Worm (Caenorhabditis elegans) whole organism, L4 larva: Measurements from ENCODE around the gene gbb-1.
A peak's percentile ranks its signal among the peaks of the same experiment; 100 is the strongest.

Experiments
- F10B5.3 ChIP-seq: sonication (generic microtip); optimal IDR thresholded peaks from 2 replicates; lab custom pipeline; 2016; ENCODE audit warnings: mild to moderate bottlenecking, missing genetic modification characterization, missing compliant biosample characterization
- F37D6.2 ChIP-seq: sonication (generic microtip); optimal IDR thresholded peaks from 2 replicates; lab custom pipeline; 2016; ENCODE audit warnings: mild to moderate bottlenecking, missing genetic modification characterization, missing compliant biosample characterization
- T20F7.1 ChIP-seq: fragments of 200-800 bp; sonication (Bioruptor generic); optimal IDR thresholded peaks from 2 replicates; lab custom pipeline; 2018; ENCODE audit warnings: mild to moderate bottlenecking, missing genetic modification characterization, missing compliant biosample characterization
- T26A8.4 ChIP-seq: fragments of 200-800 bp; sonication (Bioruptor generic); IDR thresholded peaks from 2 replicates; pipeline ENCODE4 v1.3.6; 2022; ENCODE audit warnings: missing genetic modification characterization, missing compliant biosample characterization
- Y105C5A.15 ChIP-seq: fragments of 200-800 bp; sonication (Bioruptor generic); IDR thresholded peaks from 2 replicates; pipeline ENCODE4 v1.3.6; 2022; ENCODE audit warnings: missing genetic modification characterization, missing compliant biosample characterization
- Y48G9A.11 ChIP-seq: fragments of 200-800 bp; sonication (Bioruptor generic); IDR thresholded peaks from 2 replicates; pipeline ENCODE4 v1.3.6; 2022; ENCODE audit warnings: missing genetic modification reagents, missing genetic modification characterization, missing compliant biosample characterization
- aha-1 ChIP-seq: fragments of 150-350 bp; peaks from one replicate; lab custom pipeline; 2014; ENCODE audit warnings: missing biosample characterization, missing genetic modification characterization
- arid-1 ChIP-seq: fragments of 200-800 bp; sonication (Bioruptor generic); conservative IDR thresholded peaks from 2 replicates; pipeline ENCODE4 v1.3.6; 2022; ENCODE audit warnings: missing genetic modification reagents, missing genetic modification characterization, missing compliant biosample characterization
- attf-4 ChIP-seq: sonication (generic microtip); optimal IDR thresholded peaks from 3 replicates; lab custom pipeline; 2017; ENCODE audit warnings: missing biosample characterization, missing genetic modification characterization
- ceh-20 ChIP-seq: fragments of 200-800 bp; sonication (Bioruptor generic); IDR thresholded peaks from 2 replicates; pipeline ENCODE4 v1.3.6; 2022; ENCODE audit warnings: missing genetic modification reagents, missing genetic modification characterization, missing compliant biosample characterization
- ceh-28 ChIP-seq: fragments of 150-350 bp; optimal IDR thresholded peaks from 2 replicates; lab custom pipeline; 2014; ENCODE audit warnings: missing biosample characterization, missing genetic modification reagents, missing genetic modification characterization
- ces-1 ChIP-seq: fragments of 150-350 bp; sonication (generic microtip); optimal IDR thresholded peaks from 4 replicates; lab custom pipeline; 2014; ENCODE audit warnings: missing biosample characterization, missing genetic modification reagents, missing genetic modification characterization
- daf-12 ChIP-seq: fragments of 150-350 bp; optimal IDR thresholded peaks from 2 replicates; lab custom pipeline; 2014; ENCODE audit warnings: missing biosample characterization, missing genetic modification reagents, missing genetic modification characterization
- daf-19 ChIP-seq: fragments of 200-800 bp; sonication (Bioruptor generic); conservative IDR thresholded peaks from 2 replicates; pipeline ENCODE4 v1.3.6; 2022; ENCODE audit warnings: missing genetic modification characterization, missing compliant biosample characterization
- dmd-9 ChIP-seq: fragments of 200-800 bp; sonication (Bioruptor generic); IDR thresholded peaks from 2 replicates; pipeline ENCODE4 v1.3.6; 2022; ENCODE audit warnings: missing genetic modification reagents, missing genetic modification characterization, missing compliant biosample characterization
- dve-1 ChIP-seq: sonication (generic microtip); optimal IDR thresholded peaks from 2 replicates; lab custom pipeline; 2017; ENCODE audit warnings: antibody characterized with exemption, mild to moderate bottlenecking, missing genetic modification characterization, missing compliant biosample characterization; ENCODE audit not compliant: insufficient read depth
- fkh-10 ChIP-seq: fragments of 150-350 bp; optimal IDR thresholded peaks from 2 replicates; lab custom pipeline; 2014; ENCODE audit warnings: missing biosample characterization, missing genetic modification reagents, missing genetic modification characterization
- hlh-30 ChIP-seq: sonication (generic microtip); optimal IDR thresholded peaks from 2 replicates; lab custom pipeline; 2017; ENCODE audit warnings: antibody characterized with exemption, mild to moderate bottlenecking, missing genetic modification characterization, missing compliant biosample characterization; ENCODE audit not compliant: insufficient read depth
- hmg-1.1 ChIP-seq: fragments of 200-800 bp; sonication (Bioruptor generic); IDR thresholded peaks from 2 replicates; pipeline ENCODE4 v1.3.6; 2022; ENCODE audit warnings: missing genetic modification reagents, missing genetic modification characterization, missing compliant biosample characterization
- jun-1 ChIP-seq: fragments of 150-350 bp; optimal IDR thresholded peaks from 2 replicates; lab custom pipeline; 2014; ENCODE audit warnings: missing biosample characterization, missing genetic modification reagents, missing genetic modification characterization
- lin-1 ChIP-seq: fragments of 200-800 bp; sonication (Bioruptor generic); IDR thresholded peaks from 2 replicates; pipeline ENCODE4 v1.3.6; 2022; ENCODE audit warnings: missing genetic modification reagents, missing genetic modification characterization, missing compliant biosample characterization
- lin-38 ChIP-seq: fragments of 200-800 bp; sonication (Bioruptor generic); IDR thresholded peaks from 2 replicates; pipeline ENCODE4 v1.3.6; 2022; ENCODE audit warnings: missing genetic modification reagents, missing genetic modification characterization, missing compliant biosample characterization
- madf-5 ChIP-seq, 2 experiments: fragments of 200-800 bp; sonication (Bioruptor generic); IDR thresholded peaks; 2 replicates each; pipeline ENCODE4 v1.3.6; 2022; ENCODE audit warnings: missing compliant biosample characterization in 2 of 2, missing genetic modification characterization in 2 of 2
- mdl-1 ChIP-seq, 2 experiments: fragments of 150-350 bp in 1 of 2; sonication (generic microtip) in 1 of 2; optimal IDR thresholded peaks; 2 replicates each; lab custom pipeline; 2014 to 2017; ENCODE audit warnings: missing biosample characterization in 2 of 2, missing genetic modification characterization in 2 of 2
- mep-1 ChIP-seq: fragments of 150-350 bp; sonication (generic microtip); optimal IDR thresholded peaks from 3 replicates; lab custom pipeline; 2014; ENCODE audit warnings: missing biosample characterization, missing genetic modification characterization
- mxl-2 ChIP-seq: fragments of 200-800 bp; sonication (Bioruptor generic); conservative IDR thresholded peaks from 2 replicates; pipeline ENCODE4 v1.3.6; 2022; ENCODE audit warnings: missing genetic modification reagents, missing genetic modification characterization, missing compliant biosample characterization
- nhr-10 ChIP-seq: fragments of 150-350 bp; optimal IDR thresholded peaks from 2 replicates; lab custom pipeline; 2014; ENCODE audit warnings: missing biosample characterization, missing genetic modification characterization
- nhr-11 ChIP-seq: fragments of 150-350 bp; optimal IDR thresholded peaks from 2 replicates; lab custom pipeline; 2014; ENCODE audit warnings: missing biosample characterization, missing genetic modification characterization
- nhr-237 ChIP-seq: sonication (generic microtip); optimal IDR thresholded peaks from 2 replicates; lab custom pipeline; 2017; ENCODE audit warnings: missing biosample characterization, missing genetic modification characterization
- nhr-25 ChIP-seq: sonication (generic microtip); optimal IDR thresholded peaks from 2 replicates; lab custom pipeline; 2017; ENCODE audit warnings: missing genetic modification characterization, mild to moderate bottlenecking, missing compliant biosample characterization, antibody characterized with exemption, moderate library complexity, borderline replicate concordance; ENCODE audit not compliant: insufficient read depth
- nhr-28 ChIP-seq: fragments of 150-350 bp; optimal IDR thresholded peaks from 2 replicates; lab custom pipeline; 2014; ENCODE audit warnings: missing biosample characterization, missing genetic modification characterization
- nhr-41 ChIP-seq: fragments of 200-800 bp; sonication (Bioruptor generic); IDR thresholded peaks from 2 replicates; pipeline ENCODE4 v1.3.6; 2022; ENCODE audit warnings: missing genetic modification reagents, missing genetic modification characterization, missing compliant biosample characterization
- nhr-42 ChIP-seq: fragments of 200-800 bp; sonication (Bioruptor generic); IDR thresholded peaks from 2 replicates; pipeline ENCODE4 v1.3.6; 2022; ENCODE audit warnings: missing genetic modification characterization, missing compliant biosample characterization
- nhr-48 ChIP-seq: sonication (generic microtip); optimal IDR thresholded peaks from 2 replicates; lab custom pipeline; 2016; ENCODE audit warnings: mild to moderate bottlenecking, missing genetic modification characterization, missing compliant biosample characterization
- nhr-76 ChIP-seq: fragments of 150-350 bp; optimal IDR thresholded peaks from 2 replicates; lab custom pipeline; 2014; ENCODE audit warnings: missing biosample characterization, missing genetic modification characterization
- pha-4 ChIP-seq, 2 experiments: fragments of 150-350 bp in 1 of 2; fragments of 200-800 bp in 1 of 2; sonication (Bioruptor generic) in 1 of 2; IDR thresholded peaks in 1 of 2; optimal IDR thresholded peaks in 1 of 2; 2 replicates each; pipeline versions ENCODE4 v1.3.6 to Lab custom; 2014 to 2022; ENCODE audit warnings: missing genetic modification characterization in 2 of 2, missing genetic modification reagents in 2 of 2, missing biosample characterization in 1 of 2, missing compliant biosample characterization in 1 of 2
- pqm-1 ChIP-seq: sonication (generic microtip); optimal IDR thresholded peaks from 2 replicates; lab custom pipeline; 2017; ENCODE audit warnings: missing biosample characterization, missing genetic modification characterization
- rbr-2 ChIP-seq: sonication (generic microtip); optimal IDR thresholded peaks from 2 replicates; lab custom pipeline; 2016; ENCODE audit warnings: missing genotype, missing genetic modification characterization, missing compliant biosample characterization
- saeg-2 ChIP-seq: fragments of 200-800 bp; sonication (Bioruptor generic); IDR thresholded peaks from 2 replicates; pipeline ENCODE4 v1.3.6; 2022; ENCODE audit warnings: missing genetic modification reagents, missing genetic modification characterization, missing compliant biosample characterization
- sdz-12 ChIP-seq: fragments of 200-800 bp; sonication (Bioruptor generic); optimal IDR thresholded peaks from 2 replicates; lab custom pipeline; 2018; ENCODE audit warnings: mild to moderate bottlenecking, missing genetic modification characterization, missing compliant biosample characterization
- set-16 ChIP-seq: fragments of 200-800 bp; sonication (Bioruptor generic); IDR thresholded peaks from 2 replicates; pipeline ENCODE4 v1.3.6; 2022; ENCODE audit warnings: missing genetic modification reagents, missing genetic modification characterization, missing compliant biosample characterization
- skn-1 ChIP-seq: fragments of 150-350 bp; optimal IDR thresholded peaks from 2 replicates; lab custom pipeline; 2014; ENCODE audit warnings: missing biosample characterization, missing genetic modification characterization
- snpc-1.2 ChIP-seq: fragments of 200-800 bp; sonication (Bioruptor generic); IDR thresholded peaks from 2 replicates; pipeline ENCODE4 v1.3.6; 2022; ENCODE audit warnings: missing genetic modification reagents, missing genetic modification characterization, missing compliant biosample characterization
- snpc-4 ChIP-seq: fragments of 150-350 bp; optimal IDR thresholded peaks from 2 replicates; lab custom pipeline; 2014; ENCODE audit warnings: missing biosample characterization, missing genetic modification characterization
- spr-1 ChIP-seq: sonication (generic microtip); optimal IDR thresholded peaks from 2 replicates; lab custom pipeline; 2016; ENCODE audit warnings: mild to moderate bottlenecking, missing genetic modification characterization, missing compliant biosample characterization
- spr-3 ChIP-seq: fragments of 200-800 bp; sonication (Bioruptor generic); optimal IDR thresholded peaks from 2 replicates; lab custom pipeline; 2018; ENCODE audit warnings: mild to moderate bottlenecking, missing genetic modification characterization, missing compliant biosample characterization
- unc-130 ChIP-seq: sonication (generic microtip); optimal IDR thresholded peaks from 2 replicates; lab custom pipeline; 2016; ENCODE audit warnings: missing genetic modification reagents, missing genetic modification characterization, missing compliant biosample characterization
- zag-1 ChIP-seq: fragments of 150-350 bp; optimal IDR thresholded peaks from 2 replicates; lab custom pipeline; 2014; ENCODE audit warnings: missing biosample characterization, missing genetic modification characterization
- zip-11 ChIP-seq: fragments of 200-800 bp; sonication (Bioruptor generic); IDR thresholded peaks from 2 replicates; pipeline ENCODE4 v1.3.6; 2022; ENCODE audit warnings: missing genetic modification characterization, missing compliant biosample characterization
- zip-2 ChIP-seq: fragments of 150-350 bp; optimal IDR thresholded peaks from 2 replicates; lab custom pipeline; 2014; ENCODE audit warnings: missing biosample characterization, missing genetic modification characterization
- ztf-7 ChIP-seq: fragments of 150-350 bp; optimal IDR thresholded peaks from 2 replicates; lab custom pipeline; 2014; ENCODE audit warnings: missing biosample characterization, missing genetic modification characterization

gbb-1 gene

ce11 chrX:2971542-2971988, 13.8 kb downstream of the gbb-1 start (continued):
- TF ChIP-seq madf-5 (GFP tag; IDR thresholded peaks at IDR 0.05; lab: Robert Waterston, UW) = peak in 1 of 2 experiments; percentile 49; a peak in 1 of 4 replicates
- peak; percentile 99 for TF ChIP-seq aha-1 (tag; lab: Kevin White, UChicago)
- TF ChIP-seq spr-3 = peak; percentile 3
- TF ChIP-seq ceh-20 (GFP tag; lab: Robert Waterston, UW) = peak; percentile 95
- TF ChIP-seq T26A8.4 (GFP tag; lab: Robert Waterston, UW) = peak; percentile 70
- TF ChIP-seq daf-12 (tag; lab: Kevin White, UChicago) = no peak
- TF ChIP-seq nhr-237 (tag; lab: Kevin White, UChicago) = no peak
- peak; percentile 93 for TF ChIP-seq set-16 (GFP tag; lab: Robert Waterston, UW)
- peak; percentile 76 for TF ChIP-seq hmg-1.1 (GFP tag; lab: Robert Waterston, UW)
- TF ChIP-seq nhr-25 (tag; lab: Kevin White, UChicago) = no peak
- 0 out of 2 replicates have a peak, but pooled peaks have one; percentile 50 for TF ChIP-seq nhr-41 (GFP tag; lab: Robert Waterston, UW)
- peak; percentile 74; the same call in 1 of the 2 replicates for TF ChIP-seq lin-1 (GFP tag; lab: Robert Waterston, UW)
- no peak for TF ChIP-seq attf-4 (tag; lab: Kevin White, UChicago)
- TF ChIP-seq F37D6.2 (tag; lab: Kevin White, UChicago) = peak; percentile 58
- peak; percentile 78; the same call in 1 of the 2 replicates for TF ChIP-seq pha-4 (GFP tag; IDR thresholded peaks at IDR 0.05; lab: Robert Waterston, UW)
- TF ChIP-seq pha-4 (tag; optimal IDR thresholded peaks at IDR 0.05; lab: Kevin White, UChicago) = no peak
- no peak for TF ChIP-seq skn-1 (tag; lab: Kevin White, UChicago)
- no peak for TF ChIP-seq saeg-2
- peak; percentile 63 for TF ChIP-seq jun-1 (tag; lab: Kevin White, UChicago)
- no peak for TF ChIP-seq daf-19 (GFP tag; lab: Robert Waterston, UW)
- TF ChIP-seq zip-11 = no peak
- no peak for TF ChIP-seq Y48G9A.11 (GFP tag; lab: Robert Waterston, UW)
- 0 out of 2 replicates have a peak, but pooled peaks have one; percentile 64 for TF ChIP-seq Y105C5A.15 (GFP tag; lab: Robert Waterston, UW)
- TF ChIP-seq ceh-28 = peak; percentile 73
- TF ChIP-seq spr-1 = peak; percentile 34
- TF ChIP-seq ztf-7 (tag; lab: Kevin White, UChicago) = no peak
- peak; percentile 81 for TF ChIP-seq mep-1 (tag; lab: Kevin White, UChicago)
- TF ChIP-seq arid-1 (GFP tag; lab: Robert Waterston, UW) = peak; percentile 26; the same call in 1 of the 2 replicates
- TF ChIP-seq nhr-28 (tag; lab: Kevin White, UChicago) = peak; percentile 85
- peak; percentile 22 for TF ChIP-seq pqm-1 (tag; lab: Kevin White, UChicago)
- no peak for TF ChIP-seq sdz-12 (GFP tag; lab: Kevin White, UChicago)
- peak; percentile 40 for TF ChIP-seq lin-38
- TF ChIP-seq unc-130 (GFP tag; lab: Kevin White, UChicago) = no peak
- 0 out of 2 replicates have a peak, but pooled peaks have one; percentile 52 for TF ChIP-seq mxl-2
- TF ChIP-seq mdl-1 (tag; optimal IDR thresholded peaks at IDR 0.05; lab: Kevin White, UChicago) = peak; percentile 88 to 94
- no peak for TF ChIP-seq zip-2 (tag; lab: Kevin White, UChicago)
- TF ChIP-seq hlh-30 = peak; percentile 100
- TF ChIP-seq nhr-42 = 0 out of 2 replicates have a peak, but pooled peaks have one; percentile 63
- no peak for TF ChIP-seq dmd-9 (GFP tag; lab: Robert Waterston, UW)
- TF ChIP-seq zag-1 (tag; lab: Kevin White, UChicago) = no peak
- no peak for TF ChIP-seq nhr-76
- peak; percentile 74 for TF ChIP-seq nhr-48 (tag; lab: Kevin White, UChicago)
- no peak for TF ChIP-seq snpc-4
- peak; percentile 8 for TF ChIP-seq ces-1 (GFP tag; lab: Kevin White, UChicago)
- TF ChIP-seq nhr-11 = peak; percentile 91
- TF ChIP-seq snpc-1.2 (GFP tag; lab: Robert Waterston, UW) = 0 out of 2 replicates have a peak, but pooled peaks have one; percentile 19
- TF ChIP-seq rbr-2 = peak; percentile 82
- TF ChIP-seq dve-1 (tag; lab: Kevin White, UChicago) = peak; percentile 90
- peak; percentile 75 for TF ChIP-seq fkh-10 (GFP tag; lab: Kevin White, UChicago)
- TF ChIP-seq nhr-10 = peak; percentile 90
- TF ChIP-seq T20F7.1 (GFP tag; lab: Kevin White, UChicago) = peak; percentile 63
- no peak for TF ChIP-seq F10B5.3 (tag; lab: Kevin White, UChicago)
